Worm (Caenorhabditis elegans) whole organism, L4/young adult: ENCODE measurements around the gene K10H10.10.

Experiments
- dao-5 ChIP-seq: sonication (generic microtip); optimal IDR thresholded peaks from 2 replicates; lab custom pipeline; 2016; ENCODE audit warnings: missing genotype, missing genetic modification characterization, moderate library complexity, missing compliant biosample characterization
- him-1 ChIP-seq: sonication (generic microtip); optimal IDR thresholded peaks from 2 replicates; lab custom pipeline; 2016; ENCODE audit warnings: missing genotype, missing genetic modification reagents, missing genetic modification characterization, missing compliant biosample characterization

- no peak for TF ChIP-seq dao-5
- no peak for TF ChIP-seq him-1 (tag; lab: Kevin White, UChicago)
Observed at ce11 chrII:14494414-14494463, 13.3 kb upstream of the K10H10.10 start, which contains the start of gene cysl-2.
